Fruit fly (Drosophila melanogaster) whole organism, embryonic: ENCODE data around the gene Ing3.

ENCODE experiments used
- Antp ChIP-seq: fragments of 200-800 bp; sonication (Bioruptor generic); optimal IDR thresholded peaks from 3 replicates; lab custom pipeline; 2016; ENCODE audit warnings: missing biosample characterization, missing genetic modification characterization
- C15 ChIP-seq: fragments of 200-800 bp; sonication (Bioruptor generic); IDR thresholded peaks from 3 replicates; pipeline ENCODE4 v1.3.6; 2022; ENCODE audit warnings: missing biosample characterization, missing genetic modification characterization
- CG10959 ChIP-seq: fragments of 200-800 bp; sonication (Bioruptor generic); IDR thresholded peaks from 2 replicates; pipeline ENCODE4 v1.3.6; 2022; ENCODE audit warnings: missing biosample characterization, missing genetic modification characterization
- CG12104 ChIP-seq: fragments of 200-800 bp; sonication (Bioruptor generic); optimal IDR thresholded peaks from 3 replicates; lab custom pipeline; 2016; ENCODE audit warnings: missing biosample characterization, missing genetic modification characterization
- CG12659 ChIP-seq: fragments of 200-800 bp; sonication (Bioruptor generic); optimal IDR thresholded peaks from 3 replicates; lab custom pipeline; 2017; ENCODE audit warnings: mild to moderate bottlenecking, missing biosample characterization, missing genetic modification reagents, missing genetic modification characterization
- CG13296 ChIP-seq: fragments of 200-800 bp; sonication (Bioruptor generic); optimal IDR thresholded peaks from 3 replicates; lab custom pipeline; 2018; ENCODE audit warnings: missing biosample characterization, mild to moderate bottlenecking, missing genetic modification characterization
- CG13775 ChIP-seq: fragments of 200-800 bp; sonication (Bioruptor generic); optimal IDR thresholded peaks from 3 replicates; lab custom pipeline; 2017; ENCODE audit warnings: missing biosample characterization, mild to moderate bottlenecking, missing genetic modification characterization
- CG1529 ChIP-seq: fragments of 200-800 bp; sonication (Bioruptor generic); optimal IDR thresholded peaks from 3 replicates; lab custom pipeline; 2018; ENCODE audit warnings: missing biosample characterization, missing genetic modification characterization
- CG17385 ChIP-seq: fragments of 200-800 bp; sonication (Bioruptor generic); optimal IDR thresholded peaks from 3 replicates; lab custom pipeline; 2018; ENCODE audit warnings: missing biosample characterization, mild to moderate bottlenecking, missing genetic modification characterization
- CG2129 ChIP-seq: fragments of 200-800 bp; sonication (Bioruptor generic); IDR thresholded peaks from 2 replicates; pipeline ENCODE4 v1.3.6; 2022; ENCODE audit warnings: missing biosample characterization, missing genetic modification characterization; ENCODE audit not compliant: partially characterized antibody
- CG2712 ChIP-seq: fragments of 200-800 bp; optimal IDR thresholded peaks from 3 replicates; lab custom pipeline; 2019; ENCODE audit warnings: missing biosample characterization, mild to moderate bottlenecking, missing genetic modification characterization, moderate library complexity
- CG3065 ChIP-seq: fragments of 200-800 bp; sonication (Bioruptor generic); optimal IDR thresholded peaks from 2 replicates; lab custom pipeline; 2016; ENCODE audit warnings: missing biosample characterization, missing genetic modification characterization
- CG4617 ChIP-seq: fragments of 200-800 bp; sonication (Bioruptor generic); optimal IDR thresholded peaks from 3 replicates; lab custom pipeline; 2016; ENCODE audit warnings: missing biosample characterization, missing genetic modification characterization, borderline replicate concordance
- CG4820 ChIP-seq: fragments of 200-800 bp; sonication (Bioruptor generic); optimal IDR thresholded peaks from 3 replicates; lab custom pipeline; 2016; ENCODE audit warnings: missing biosample characterization, missing genetic modification characterization
- CG6854 ChIP-seq: fragments of 200-800 bp; sonication (Bioruptor generic); optimal IDR thresholded peaks from 3 replicates; lab custom pipeline; 2017; ENCODE audit warnings: missing biosample characterization, mild to moderate bottlenecking, missing genetic modification characterization
- CG9609 ChIP-seq: fragments of 200-800 bp; sonication (Bioruptor generic); optimal IDR thresholded peaks from 3 replicates; lab custom pipeline; 2016; ENCODE audit warnings: missing biosample characterization, missing genetic modification characterization
- Chrac-16 ChIP-seq: fragments of 200-800 bp; sonication (Bioruptor generic); optimal IDR thresholded peaks from 3 replicates; lab custom pipeline; 2016; ENCODE audit warnings: missing biosample characterization, missing genetic modification characterization
- CrebB ChIP-seq: fragments of 200-800 bp; sonication (Bioruptor generic); optimal IDR thresholded peaks from 3 replicates; lab custom pipeline; 2018; ENCODE audit warnings: missing biosample characterization, mild to moderate bottlenecking, missing genetic modification characterization
- D19B ChIP-seq: fragments of 200-800 bp; sonication (Bioruptor generic); optimal IDR thresholded peaks from 2 replicates; lab custom pipeline; 2017; ENCODE audit warnings: missing biosample characterization, mild to moderate bottlenecking, missing genetic modification characterization
- Dfd ChIP-seq, 2 experiments: fragments of >200 bp; optimal IDR thresholded peaks; 2 replicates each; lab custom pipeline; 2017; ENCODE audit warnings: missing biosample characterization in 2 of 2, missing genetic modification characterization in 2 of 2
- Ets97D ChIP-seq: fragments of 200-800 bp; sonication (Bioruptor generic); optimal IDR thresholded peaks from 3 replicates; lab custom pipeline; 2016; ENCODE audit warnings: missing biosample characterization, missing genetic modification characterization
- Fer2 ChIP-seq: fragments of 200-800 bp; sonication (Bioruptor generic); optimal IDR thresholded peaks from 2 replicates; lab custom pipeline; 2018; ENCODE audit warnings: missing biosample characterization, mild to moderate bottlenecking, missing genetic modification characterization, moderate library complexity
- Gsc ChIP-seq: fragments of 200-800 bp; sonication (Bioruptor generic); IDR thresholded peaks from 2 replicates; pipeline ENCODE4 v1.3.6; 2022; ENCODE audit warnings: missing biosample characterization, missing genetic modification characterization
- H2.0 ChIP-seq: fragments of 200-800 bp; sonication (Bioruptor generic); IDR thresholded peaks from 2 replicates; pipeline ENCODE4 v1.3.6; 2022; ENCODE audit warnings: missing biosample characterization, missing genetic modification characterization
- Lim3 ChIP-seq: fragments of 200-800 bp; sonication (Bioruptor generic); IDR thresholded peaks from 2 replicates; pipeline ENCODE4 v1.3.6; 2022; ENCODE audit warnings: missing biosample characterization, missing genetic modification characterization
- MBD-R2 ChIP-seq: fragments of 200-800 bp; sonication (Bioruptor generic); IDR thresholded peaks from 2 replicates; pipeline ENCODE4 v1.3.6; 2022; ENCODE audit warnings: missing biosample characterization, missing genetic modification characterization
- Opbp ChIP-seq: fragments of 200-800 bp; sonication (Bioruptor generic); IDR thresholded peaks from 3 replicates; pipeline ENCODE4 v1.3.6; 2022; ENCODE audit warnings: missing biosample characterization, missing genetic modification characterization; ENCODE audit not compliant: partially characterized antibody
- Scr ChIP-seq: fragments of 200-800 bp; sonication (Bioruptor generic); IDR thresholded peaks from 2 replicates; pipeline ENCODE4 v1.3.6; 2022; ENCODE audit warnings: missing biosample characterization, missing genetic modification characterization; ENCODE audit not compliant: partially characterized antibody
- ac ChIP-seq: fragments of 200-800 bp; sonication (Bioruptor generic); optimal IDR thresholded peaks from 3 replicates; lab custom pipeline; 2017; ENCODE audit warnings: missing biosample characterization, mild to moderate bottlenecking, missing genetic modification characterization
- ara ChIP-seq: fragments of 200-800 bp; sonication (Bioruptor generic); IDR thresholded peaks from 2 replicates; pipeline ENCODE4 v1.3.6; 2022; ENCODE audit warnings: missing biosample characterization, missing genetic modification characterization
- ase ChIP-seq: fragments of 200-800 bp; sonication (Bioruptor generic); IDR thresholded peaks from 3 replicates; pipeline ENCODE4 v1.3.6; 2022; ENCODE audit warnings: missing biosample characterization, missing genetic modification characterization
- ato ChIP-seq: fragments of 200-800 bp; sonication (Bioruptor generic); IDR thresholded peaks from 2 replicates; pipeline ENCODE4 v1.3.6; 2022; ENCODE audit warnings: missing biosample characterization, missing genetic modification characterization; ENCODE audit not compliant: partially characterized antibody
- chn ChIP-seq: fragments of 200-800 bp; sonication (Bioruptor generic); optimal IDR thresholded peaks from 2 replicates; lab custom pipeline; 2016; ENCODE audit warnings: missing biosample characterization, missing genetic modification characterization
- crp ChIP-seq, 2 experiments: fragments of 200-800 bp; sonication (Bioruptor generic); optimal IDR thresholded peaks; 2 replicates in 1 of 2; 3 replicates in 1 of 2; lab custom pipeline; 2017; ENCODE audit warnings: missing biosample characterization in 2 of 2, missing genetic modification characterization in 2 of 2, mild to moderate bottlenecking in 1 of 2, moderate library complexity in 1 of 2
- dan ChIP-seq: fragments of 200-800 bp; sonication (Bioruptor generic); IDR thresholded peaks from 2 replicates; pipeline ENCODE4 v1.3.6; 2022; ENCODE audit warnings: missing biosample characterization, missing genetic modification characterization
- dm ChIP-seq: fragments of 200-800 bp; sonication (Bioruptor generic); optimal IDR thresholded peaks from 3 replicates; lab custom pipeline; 2016; ENCODE audit warnings: missing biosample characterization, missing genetic modification characterization
- jigr1 ChIP-seq: fragments of 200-800 bp; sonication (Bioruptor generic); IDR thresholded peaks from 3 replicates; pipeline ENCODE4 v1.3.6; 2022; ENCODE audit warnings: missing biosample characterization, missing genetic modification characterization
- jing ChIP-seq: fragments of 200-800 bp; sonication (Bioruptor generic); optimal IDR thresholded peaks from 2 replicates; lab custom pipeline; 2018; ENCODE audit warnings: missing biosample characterization, mild to moderate bottlenecking, missing genetic modification characterization
- ken ChIP-seq: fragments of 200-800 bp; sonication (Bioruptor generic); IDR thresholded peaks from 3 replicates; pipeline ENCODE4 v1.3.6; 2022; ENCODE audit warnings: missing biosample characterization, missing genetic modification characterization
- knrl ChIP-seq: fragments of 200-800 bp; sonication (Bioruptor generic); IDR thresholded peaks from 3 replicates; pipeline ENCODE4 v1.3.6; 2022; ENCODE audit warnings: missing biosample characterization, missing genetic modification characterization; ENCODE audit not compliant: partially characterized antibody
- lmd ChIP-seq: fragments of 200-800 bp; sonication (Bioruptor generic); IDR thresholded peaks from 2 replicates; pipeline ENCODE4 v1.3.6; 2022; ENCODE audit warnings: missing biosample characterization, missing genetic modification characterization
- maf-S ChIP-seq: fragments of 200-800 bp; sonication (Bioruptor generic); optimal IDR thresholded peaks from 2 replicates; lab custom pipeline; 2016; ENCODE audit warnings: missing biosample characterization, missing genetic modification characterization
- nerfin-1 ChIP-seq: fragments of 200-800 bp; sonication (Bioruptor generic); optimal IDR thresholded peaks from 3 replicates; lab custom pipeline; 2019; ENCODE audit warnings: missing biosample characterization, mild to moderate bottlenecking, missing genetic modification characterization, moderate library complexity
- nerfin-2 ChIP-seq: fragments of 200-800 bp; sonication (Bioruptor generic); IDR thresholded peaks from 2 replicates; pipeline ENCODE4 v1.3.6; 2022; ENCODE audit warnings: missing biosample characterization, missing genetic modification characterization; ENCODE audit not compliant: partially characterized antibody
- sens-2 ChIP-seq: fragments of 200-800 bp; sonication (Bioruptor generic); IDR thresholded peaks from 2 replicates; pipeline ENCODE4 v1.3.6; 2022; ENCODE audit warnings: missing biosample characterization, missing genetic modification characterization
- sisA ChIP-seq: fragments of 200-800 bp; sonication (Bioruptor generic); IDR thresholded peaks from 2 replicates; pipeline ENCODE4 v1.3.6; 2022; ENCODE audit warnings: missing biosample characterization, missing genetic modification characterization
- tgo ChIP-seq: fragments of 200-800 bp; sonication (Bioruptor generic); IDR thresholded peaks from 3 replicates; pipeline ENCODE4 v1.3.6; 2022; ENCODE audit warnings: missing biosample characterization, missing genetic modification characterization
- ttk ChIP-seq: fragments of 200-800 bp; sonication (Bioruptor generic); IDR thresholded peaks from 2 replicates; pipeline ENCODE4 v2.1.2; 2022; ENCODE audit warnings: missing biosample characterization, missing genetic modification characterization
- twi ChIP-seq: fragments of 200-800 bp; optimal IDR thresholded peaks from 2 replicates; lab custom pipeline; 2019; ENCODE audit warnings: missing biosample characterization, mild to moderate bottlenecking, missing genetic modification characterization, moderate library complexity
- vfl ChIP-seq: fragments of 200-800 bp; sonication (Bioruptor generic); optimal IDR thresholded peaks from 2 replicates; lab custom pipeline; 2016; ENCODE audit warnings: missing biosample characterization, missing genetic modification characterization
- vnd ChIP-seq: fragments of 200-800 bp; sonication (Bioruptor generic); IDR thresholded peaks from 3 replicates; pipeline ENCODE4 v1.3.6; 2022; ENCODE audit warnings: missing biosample characterization, missing genetic modification characterization; ENCODE audit not compliant: partially characterized antibody

The Ing3 gene

DNA sequence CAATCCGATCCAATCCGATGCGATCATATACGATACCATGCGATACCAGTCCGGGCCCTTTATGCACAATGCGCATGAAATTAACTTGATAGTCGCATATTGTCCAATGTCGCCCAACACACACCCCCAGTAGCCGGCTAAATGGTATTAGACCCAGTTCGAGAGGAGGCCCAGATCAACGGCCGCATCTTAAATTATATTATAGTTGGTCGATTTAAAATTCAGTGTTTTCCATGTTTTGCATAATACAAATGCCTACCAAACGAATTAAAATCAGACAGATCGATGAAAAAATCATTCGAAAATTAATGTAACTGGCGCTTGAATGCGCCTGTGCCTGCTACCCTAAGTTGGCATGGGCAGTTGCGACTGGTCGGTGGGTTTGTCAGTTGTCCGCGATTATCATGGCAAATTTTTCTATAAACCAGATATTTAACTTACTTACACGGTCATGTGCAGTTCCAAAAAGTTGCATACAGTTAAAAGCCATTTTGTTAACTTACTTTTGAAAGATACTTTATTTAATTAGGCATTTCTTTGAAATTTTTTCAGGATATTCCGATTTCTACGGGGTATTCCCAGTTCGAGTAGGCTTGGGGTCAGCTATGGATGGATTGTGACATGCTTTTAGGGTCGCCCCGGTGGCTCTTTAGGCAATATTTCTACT lies 17.1 kb upstream of the Ing3 start (continued):
- TF ChIP-seq vfl (GFP tag; lab: Kevin White, UChicago): no peak
- TF ChIP-seq Scr (GFP tag; lab: Robert Waterston, UW): no peak
- no peak for TF ChIP-seq crp (GFP tag; optimal IDR thresholded peaks at IDR 0.05; lab: Kevin White, UChicago)
- TF ChIP-seq Gsc (GFP tag; lab: Robert Waterston, UW): no peak
- no peak for TF ChIP-seq CG6854 (GFP tag; lab: Kevin White, UChicago)
- TF ChIP-seq CG2129 (GFP tag; lab: Robert Waterston, UW): no peak
- TF ChIP-seq ac (GFP tag; lab: Kevin White, UChicago): no peak
- TF ChIP-seq jing (GFP tag; lab: Kevin White, UChicago): no peak
- TF ChIP-seq dan (GFP tag; lab: Robert Waterston, UW): no peak
- TF ChIP-seq CG4617 (GFP tag; lab: Kevin White, UChicago): no peak
- TF ChIP-seq CG12104: no peak
- TF ChIP-seq ase: no peak
- TF ChIP-seq twi (tag; lab: Kevin White, UChicago): no peak
- TF ChIP-seq sens-2: no peak
- TF ChIP-seq maf-S (GFP tag; lab: Kevin White, UChicago): no peak
- peak; percentile 54 for TF ChIP-seq lmd (GFP tag; lab: Robert Waterston, UW)
- TF ChIP-seq CG10959 (GFP tag; lab: Robert Waterston, UW): no peak
- no peak for TF ChIP-seq Chrac-16 (GFP tag; lab: Kevin White, UChicago)
- peak; percentile 36 for TF ChIP-seq CG2712
- TF ChIP-seq D19B (GFP tag; lab: Kevin White, UChicago): peak; percentile 40
- no peak for TF ChIP-seq CG1529
- TF ChIP-seq H2.0 (GFP tag; lab: Robert Waterston, UW): no peak
- TF ChIP-seq vnd (GFP tag; lab: Robert Waterston, UW): no peak
- TF ChIP-seq CG13296: no peak
- TF ChIP-seq C15 (GFP tag; lab: Robert Waterston, UW): no peak
- no peak for TF ChIP-seq knrl
- TF ChIP-seq MBD-R2 (GFP tag; lab: Robert Waterston, UW): no peak
- no peak for TF ChIP-seq chn (GFP tag; lab: Kevin White, UChicago)
- TF ChIP-seq CG13775: no peak
- TF ChIP-seq Fer2 (tag; lab: Kevin White, UChicago): no peak
- no peak for TF ChIP-seq Antp
- TF ChIP-seq CG12659 (GFP tag; lab: Kevin White, UChicago): no peak
- no peak for TF ChIP-seq CrebB (tag; lab: Kevin White, UChicago)
- peak; percentile 50 for TF ChIP-seq sisA (GFP tag; lab: Robert Waterston, UW)
- no peak for TF ChIP-seq jigr1 (GFP tag; lab: Robert Waterston, UW)
- TF ChIP-seq CG4820 (GFP tag; lab: Kevin White, UChicago): no peak
- TF ChIP-seq ara (GFP tag; lab: Robert Waterston, UW): 0 out of 2 replicates have a peak, but pooled peaks have one; percentile 36
- no peak for TF ChIP-seq ken (GFP tag; lab: Robert Waterston, UW)
- TF ChIP-seq Ets97D (GFP tag; lab: Kevin White, UChicago): no peak
- TF ChIP-seq tgo (GFP tag; lab: Robert Waterston, UW): peak; percentile 37; the same call in 2 of the 3 replicates
- TF ChIP-seq Lim3: no peak
- TF ChIP-seq CG9609 (GFP tag; lab: Kevin White, UChicago): no peak
- 0 out of 2 replicates have a peak, but pooled peaks have one; percentile 13 for TF ChIP-seq ttk
- TF ChIP-seq dm (GFP tag; lab: Kevin White, UChicago): no peak
- TF ChIP-seq CG3065 (GFP tag; lab: Kevin White, UChicago): no peak
- no peak for TF ChIP-seq ato (GFP tag; lab: Robert Waterston, UW)
- TF ChIP-seq Opbp (GFP tag; lab: Robert Waterston, UW): no peak
- no peak for TF ChIP-seq nerfin-2 (GFP tag; lab: Robert Waterston, UW)
- peak; percentile 16 for TF ChIP-seq CG17385 (GFP tag; lab: Kevin White, UChicago)
- no peak for TF ChIP-seq nerfin-1 (tag; lab: Kevin White, UChicago)
- no peak for TF ChIP-seq Dfd (GFP tag; optimal IDR thresholded peaks at IDR 0.05; lab: Kevin White, UChicago)
